Worm (Caenorhabditis elegans): ENCODE data around the gene F28C1.1.

The F28C1.1 gene

DNA sequence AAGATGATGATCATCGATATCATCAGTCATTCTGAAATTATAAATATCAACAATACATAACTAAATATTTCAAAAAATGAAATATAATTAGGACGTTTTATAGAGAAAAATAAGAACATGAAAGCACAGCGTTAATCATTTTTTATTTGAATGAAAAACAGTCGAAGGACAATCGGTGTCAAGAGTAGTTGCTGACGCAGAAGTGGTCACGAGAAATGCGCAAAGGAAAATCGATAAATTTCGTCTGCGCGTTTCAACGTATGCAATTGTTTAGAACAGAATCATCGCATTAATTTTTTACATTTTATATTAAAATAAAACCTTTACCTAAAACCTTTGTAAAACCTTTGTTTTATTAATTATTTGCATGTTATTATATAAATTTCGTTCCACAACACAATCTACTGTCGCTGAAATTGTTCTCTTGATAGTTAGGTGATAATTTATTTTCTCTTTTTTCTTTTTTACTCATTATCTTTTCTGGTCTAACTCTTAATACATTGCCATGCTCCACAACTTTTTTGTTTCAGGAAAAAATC is 47.2 kb downstream of the F28C1.1 start, which contains the start of the genes W04D2.4 and rbm-25 (continued):
- TF ChIP-seq rec-8 (tag; optimal IDR thresholded peaks at IDR 0.05) (no peak), hmg-20 (GFP tag; IDR thresholded peaks at IDR 0.05) (no peak), lin-26 (GFP tag; IDR thresholded peaks at IDR 0.05) (no peak), ceh-91 (GFP tag; IDR thresholded peaks at IDR 0.05) (no peak), D2030.7 (GFP tag; IDR thresholded peaks at IDR 0.05) (no peak), ztf-3 (GFP tag; optimal IDR thresholded peaks at IDR 0.05) (no peak), F39B2.1 (GFP tag; IDR thresholded peaks at IDR 0.05) (no peak), attf-3 (GFP tag; conservative IDR thresholded peaks at IDR 0.05) (peak; percentile 55), ZK185.1 (tag; optimal IDR thresholded peaks at IDR 0.05; ENCODE audit: poor library complexity, severe bottlenecking) (peak; percentile 42), madf-10 (tag; optimal IDR thresholded peaks at IDR 0.05) (no peak), F33H1.4 (GFP tag; IDR thresholded peaks at IDR 0.05) (no peak), C06A6.2 (GFP tag; conservative IDR thresholded peaks at IDR 0.05) (no peak), zfh-2 (GFP tag; conservative IDR thresholded peaks at IDR 0.05) (no peak), madf-6 (GFP tag; IDR thresholded peaks at IDR 0.05) (no peak; the same call in 1 of the 2 replicates), efl-1 (GFP tag; optimal IDR thresholded peaks at IDR 0.05) (no peak), B0336.3 (GFP tag; IDR thresholded peaks at IDR 0.05) (no peak; the same call in 1 of the 2 replicates), ets-4 (GFP tag; optimal IDR thresholded peaks at IDR 0.05) (no peak), mes-4 (tag; optimal IDR thresholded peaks at IDR 0.05) (no peak), dox-1 (GFP tag; IDR thresholded peaks at IDR 0.05) (no peak), ccch-3 (GFP tag; optimal IDR thresholded peaks at IDR 0.05) (no peak), akir-1 (GFP tag; optimal IDR thresholded peaks at IDR 0.05) (peak; percentile 2), bed-2 (GFP tag; IDR thresholded peaks at IDR 0.05) (no peak), hmg-1.2 (GFP tag; IDR thresholded peaks at IDR 0.05) (peak; percentile 16; the same call in 1 of the 2 replicates), F37B4.10 (GFP tag; IDR thresholded peaks at IDR 0.05) (no peak), sea-2 (GFP tag; IDR thresholded peaks at IDR 0.05) (no peak), pha-4 (tag; optimal IDR thresholded peaks at IDR 0.05) (no peak), cebp-1 (GFP tag; IDR thresholded peaks at IDR 0.05) (no peak), cebp-1 (tag; optimal IDR thresholded peaks at IDR 0.05) (peak; percentile 67), pbrm-1 (GFP tag; IDR thresholded peaks at IDR 0.05) (peak; percentile 63; the same call in 1 of the 2 replicates), ceh-40 (GFP tag; IDR thresholded peaks at IDR 0.05) (no peak), nhr-179 (tag; optimal IDR thresholded peaks at IDR 0.05) (no peak), T07F8.4 (tag; optimal IDR thresholded peaks at IDR 0.05) (no peak), nfya-1 (tag; optimal IDR thresholded peaks at IDR 0.05; ENCODE audit: borderline replicate concordance, insufficient read depth) (no peak), egrh-3 (GFP tag; IDR thresholded peaks at IDR 0.05) (no peak), rcor-1 (GFP tag; IDR thresholded peaks at IDR 0.05) (0 out of 2 replicates have a peak, but pooled peaks have one; percentile 25), T26A5.8 (tag; optimal IDR thresholded peaks at IDR 0.05) (no peak), nhr-90 (tag; optimal IDR thresholded peaks at IDR 0.05) (no peak), Y79H2A.3 (GFP tag; conservative IDR thresholded peaks at IDR 0.05) (no peak), dpff-1 (tag; optimal IDR thresholded peaks at IDR 0.05) (no peak), let-607 (tag; optimal IDR thresholded peaks at IDR 0.05) (peak in 1 of 2 experiments; percentile 9), ztf-22 (GFP tag; optimal IDR thresholded peaks at IDR 0.05) (no peak), B0261.1 (tag; optimal IDR thresholded peaks at IDR 0.05) (no peak), ztf-6 (GFP tag; IDR thresholded peaks at IDR 0.05) (no peak), nhr-120 (GFP tag; IDR thresholded peaks at IDR 0.05) (no peak), unc-130 (GFP tag; optimal IDR thresholded peaks at IDR 0.05) (no peak), Y53F4B.3 (GFP tag; IDR thresholded peaks at IDR 0.05) (no peak), xnd-1 (tag; optimal IDR thresholded peaks at IDR 0.05) (no peak), hlh-12 (tag; optimal IDR thresholded peaks at IDR 0.05) (no peak), F57A8.1 (GFP tag; optimal IDR thresholded peaks at IDR 0.05) (no peak)
